Worm (Caenorhabditis elegans) whole organism, L4/young adult: ENCODE results near the gene B0294.1.

ENCODE experiments used
- dao-5 ChIP-seq: sonication (generic microtip); optimal IDR thresholded peaks from 2 replicates; lab custom pipeline; 2016; ENCODE audit warnings: missing genotype, missing genetic modification characterization, moderate library complexity, missing compliant biosample characterization
- him-1 ChIP-seq: sonication (generic microtip); optimal IDR thresholded peaks from 2 replicates; lab custom pipeline; 2016; ENCODE audit warnings: missing genotype, missing genetic modification reagents, missing genetic modification characterization, missing compliant biosample characterization

DNA sequence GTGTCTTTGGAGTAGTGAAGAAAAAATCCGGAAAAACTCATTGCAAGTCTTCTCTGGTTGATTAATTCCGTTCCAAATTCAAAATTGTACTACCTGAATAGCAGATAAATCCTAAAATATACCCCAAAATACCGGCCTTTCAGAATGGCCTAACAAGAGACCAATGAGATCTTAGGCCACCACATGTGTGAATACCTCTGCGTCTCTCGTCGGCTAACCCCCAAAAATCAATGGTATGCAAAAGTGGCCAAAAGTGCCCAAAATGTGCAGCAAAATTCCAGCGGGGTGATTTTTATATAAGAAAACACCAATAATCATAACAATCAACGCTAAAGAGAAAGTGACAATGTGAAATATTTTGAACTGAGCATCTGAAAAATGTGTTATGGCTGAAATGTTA, 43.5 kb downstream of the B0294.1 start, which contains the start of gene T26C11.9:
- TF ChIP-seq him-1 (tag; lab: Kevin White, UChicago) (no peak), dao-5 (tag; lab: Kevin White, UChicago) (no peak)
